Worm (Caenorhabditis elegans): Measurements from ENCODE around the gene ceh-31.

Gene ceh-31

DNA sequence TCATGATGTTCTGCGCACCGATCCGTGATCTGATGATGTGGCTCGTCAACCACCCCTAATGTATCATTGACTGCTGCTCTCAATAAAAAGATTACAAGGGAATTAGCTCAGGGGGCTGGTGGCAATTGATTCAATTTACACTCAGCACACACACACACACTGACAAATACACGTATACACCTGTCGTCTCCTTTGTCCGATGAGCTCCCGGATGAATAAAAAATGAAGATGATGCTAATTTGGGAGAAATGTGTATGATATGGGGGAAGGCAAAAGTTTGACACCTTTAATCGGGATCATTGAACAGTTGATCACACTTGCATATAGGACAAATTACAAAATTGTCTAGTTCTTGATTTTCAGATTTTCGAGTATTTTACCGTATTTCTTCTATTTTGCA, 3.2 kb downstream of the ceh-31 start:
- TF ChIP-seq nhr-21 (tag; optimal IDR thresholded peaks at IDR 0.05) (no peak), sma-9 (GFP tag; optimal IDR thresholded peaks at IDR 0.05) (no peak), sma-9 (tag; optimal IDR thresholded peaks at IDR 0.05) (no peak), nhr-23 (tag; optimal IDR thresholded peaks at IDR 0.05) (no peak)

DNA sequence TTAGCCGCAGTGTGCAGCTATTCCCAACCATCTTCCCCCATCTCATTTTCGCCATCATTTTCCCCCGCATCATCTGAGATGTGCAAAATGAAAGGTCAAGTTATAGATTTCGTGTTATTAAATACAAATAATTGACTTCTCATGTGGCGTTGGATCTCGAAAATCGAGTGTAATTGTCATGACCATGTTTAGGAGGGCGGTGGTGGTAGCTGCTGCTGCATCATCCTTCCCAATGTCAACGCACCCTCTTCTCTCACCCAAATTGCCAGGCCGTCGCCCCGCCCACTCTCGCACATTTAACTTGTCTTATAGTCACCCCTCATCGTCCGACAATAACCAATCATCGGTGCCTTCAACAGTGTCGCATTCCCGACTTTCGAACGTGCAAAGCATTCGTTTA, 6.9 kb downstream of the ceh-31 start, which contains the start of gene ceh-30:
TSS of gene ceh-30 (plus strand) at position 301 of the 400 bp plus-strand sequence.
- no peak for TF ChIP-seq mbf-1 (tag; optimal IDR thresholded peaks at IDR 0.05)
- TF ChIP-seq ceh-16 (tag; optimal IDR thresholded peaks at IDR 0.05), result no peak
- no peak for TF ChIP-seq unc-55 (GFP tag; optimal IDR thresholded peaks at IDR 0.05)
- no peak for TF ChIP-seq ztf-11 (tag; optimal IDR thresholded peaks at IDR 0.05)
- no peak for TF ChIP-seq ceh-82 (tag; optimal IDR thresholded peaks at IDR 0.05)
- TF ChIP-seq ama-1 (optimal IDR thresholded peaks at IDR 0.05), result no peak
- no peak for TF ChIP-seq lin-13 (GFP tag; optimal IDR thresholded peaks at IDR 0.05)

DNA sequence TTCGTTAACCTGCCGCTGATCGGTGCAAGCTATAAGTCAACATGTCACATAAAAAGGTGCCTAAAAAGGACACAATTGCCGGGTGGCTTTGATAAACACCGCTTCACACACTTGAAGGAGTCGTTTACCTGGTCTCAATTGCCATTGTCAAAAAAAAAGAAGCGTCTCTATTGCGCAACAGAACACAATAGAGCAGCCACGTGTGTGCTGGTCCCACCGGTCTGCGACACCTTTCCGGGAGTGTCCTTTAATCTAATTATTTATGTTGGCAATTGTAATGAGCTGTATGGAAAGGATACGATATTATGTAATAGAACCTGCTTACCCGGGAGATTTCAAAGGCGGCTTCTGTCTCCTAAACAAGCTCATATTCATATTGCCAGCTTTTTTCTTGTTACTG, 8.5 kb downstream of the ceh-31 start:
- no peak for TF ChIP-seq unc-62 (GFP tag; optimal IDR thresholded peaks at IDR 0.05)
- TF ChIP-seq R02D3.7 (tag; optimal IDR thresholded peaks at IDR 0.05), result no peak
- TF ChIP-seq nhr-12 (tag; optimal IDR thresholded peaks at IDR 0.05), result no peak

DNA sequence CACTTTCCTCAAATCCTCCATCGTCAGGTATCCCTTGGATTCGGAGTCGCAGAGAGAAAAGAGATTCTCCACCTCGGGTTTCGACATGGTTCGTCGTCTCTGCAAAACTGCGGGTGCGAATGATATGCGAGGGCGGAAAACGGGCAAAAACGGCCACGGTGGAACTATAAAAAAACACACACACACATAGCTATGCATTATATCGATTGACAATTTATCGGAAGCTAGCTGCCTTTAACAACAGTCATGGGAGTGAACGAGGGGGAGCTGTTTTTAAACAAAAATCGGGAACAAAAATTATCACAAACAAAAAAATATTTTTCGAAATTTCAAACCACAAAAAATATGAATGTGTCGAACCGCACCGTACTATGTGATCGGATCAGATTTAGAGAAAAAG, 10.9 kb downstream of the ceh-31 start, which contains the start of gene rsef-1:
TSS of gene rsef-1 (minus strand) at position 101 of the 400 bp plus-strand sequence.
- TF ChIP-seq nhr-129 (tag; optimal IDR thresholded peaks at IDR 0.05), result no peak
- TF ChIP-seq nhr-11 (tag; optimal IDR thresholded peaks at IDR 0.05), result no peak
- TF ChIP-seq dmd-4 (tag; optimal IDR thresholded peaks at IDR 0.05), result no peak

DNA sequence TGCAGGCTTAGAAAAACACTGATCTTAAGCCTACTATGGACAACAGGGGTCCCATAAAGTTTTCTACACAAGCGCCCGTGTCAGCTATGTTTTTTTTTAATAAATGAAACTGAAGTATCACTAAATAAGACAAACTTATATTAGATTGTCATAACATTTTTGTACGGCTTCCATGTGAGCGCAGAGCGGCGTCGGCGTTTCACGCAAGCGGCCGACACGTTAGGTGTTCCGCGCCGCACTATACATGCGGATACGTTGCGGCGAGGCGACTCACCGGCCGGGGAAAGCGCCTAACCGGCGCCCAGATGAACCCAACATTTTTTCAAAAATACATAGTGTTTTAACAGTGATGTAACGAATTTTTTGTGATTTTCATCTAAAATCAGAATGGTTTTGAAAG, 12.6 kb downstream of the ceh-31 start:
- TF ChIP-seq aly-2 (tag; optimal IDR thresholded peaks at IDR 0.05), result no peak
- TF ChIP-seq peb-1 (tag; optimal IDR thresholded peaks at IDR 0.05), result no peak
- no peak for TF ChIP-seq nhr-12 (tag; optimal IDR thresholded peaks at IDR 0.05)
- no peak for TF ChIP-seq elt-1 (tag; optimal IDR thresholded peaks at IDR 0.05)
- no peak for TF ChIP-seq ama-1 (optimal IDR thresholded peaks at IDR 0.05)
- no peak for TF ChIP-seq snpc-4 (tag; optimal IDR thresholded peaks at IDR 0.05)
- TF ChIP-seq sma-9 (GFP tag; optimal IDR thresholded peaks at IDR 0.05), result no peak
- TF ChIP-seq sma-9 (tag; optimal IDR thresholded peaks at IDR 0.05), result no peak

DNA sequence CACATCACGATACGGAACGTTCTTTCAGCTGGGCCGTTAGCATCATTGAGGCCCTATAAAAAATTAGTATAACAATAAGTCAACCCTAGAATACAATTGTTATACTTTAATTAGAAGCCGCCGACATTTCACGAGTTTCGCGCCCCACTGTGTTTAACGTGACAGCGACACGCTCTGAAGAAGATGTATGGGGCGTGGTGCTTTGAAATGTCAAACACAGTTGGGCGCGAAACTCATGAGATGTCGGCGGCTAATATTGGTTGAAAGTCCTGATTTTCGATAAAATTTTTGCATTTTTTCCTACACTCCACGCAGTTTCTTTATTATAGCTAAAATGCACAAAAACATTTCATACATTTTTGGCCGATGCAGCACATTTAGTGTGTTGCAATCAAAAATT, 14.1 kb downstream of the ceh-31 start:
- TF ChIP-seq nhr-11 (tag; optimal IDR thresholded peaks at IDR 0.05) (no peak), snpc-4 (tag; optimal IDR thresholded peaks at IDR 0.05) (peak; percentile 32)

DNA sequence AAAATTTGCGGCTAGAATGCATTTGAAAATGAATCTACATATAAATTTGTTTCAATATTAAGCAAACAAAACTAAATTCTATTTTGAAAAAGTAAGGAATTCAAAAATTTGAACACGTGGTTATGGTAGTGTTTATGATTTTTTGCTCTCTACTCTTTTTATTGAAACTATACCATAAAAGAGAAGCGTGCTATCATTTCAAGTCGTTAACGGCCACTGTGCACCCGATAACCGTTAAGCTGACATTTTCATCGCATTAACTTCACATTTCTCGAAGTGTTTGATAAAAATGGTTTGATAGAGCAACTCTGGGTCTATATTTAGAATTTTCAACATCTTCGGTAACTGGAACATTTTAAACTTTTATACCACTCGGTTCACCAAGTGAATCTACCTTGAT, 15.4 kb downstream of the ceh-31 start, which contains the start of gene twk-26:
TSS of gene twk-26 (minus strand) at position 23 of the 400 bp plus-strand sequence.
- TF ChIP-seq fos-1 (tag; optimal IDR thresholded peaks at IDR 0.05), result peak; percentile 37
- TF ChIP-seq egl-27 (tag; optimal IDR thresholded peaks at IDR 0.05), result no peak
- TF ChIP-seq peb-1 (tag; optimal IDR thresholded peaks at IDR 0.05), result no peak
- peak; percentile 43 for TF ChIP-seq sma-9 (GFP tag; optimal IDR thresholded peaks at IDR 0.05)
- TF ChIP-seq sma-9 (tag; optimal IDR thresholded peaks at IDR 0.05), result no peak
- no peak for TF ChIP-seq F13H6.1 (tag; optimal IDR thresholded peaks at IDR 0.05)
- TF ChIP-seq mbf-1 (tag; optimal IDR thresholded peaks at IDR 0.05), result no peak

DNA sequence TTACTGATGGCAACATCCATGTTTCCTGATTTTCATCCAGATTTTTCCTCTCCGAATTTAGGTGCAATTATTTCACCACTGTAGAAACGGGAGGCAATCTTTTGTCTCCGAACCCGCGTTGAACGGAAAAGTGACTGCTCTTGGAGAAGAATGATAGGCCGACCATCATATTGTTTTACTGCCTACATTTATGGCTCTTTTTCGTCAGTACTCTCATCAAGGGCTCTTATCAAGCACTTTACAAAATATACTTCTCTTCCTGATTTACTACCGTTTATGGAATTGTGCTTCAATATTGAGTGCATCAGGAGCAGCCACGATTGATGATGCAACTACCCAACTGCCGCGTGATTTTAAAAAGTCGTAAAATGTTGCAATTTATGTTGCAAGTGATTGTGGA, 15.8 kb downstream of the ceh-31 start:
- TF ChIP-seq nhr-129 (tag; optimal IDR thresholded peaks at IDR 0.05) (no peak), nhr-11 (tag; optimal IDR thresholded peaks at IDR 0.05) (no peak), nhr-10 (tag; optimal IDR thresholded peaks at IDR 0.05) (no peak), sma-9 (GFP tag; optimal IDR thresholded peaks at IDR 0.05) (peak; percentile 27), sma-9 (tag; optimal IDR thresholded peaks at IDR 0.05) (no peak), nhr-12 (tag; optimal IDR thresholded peaks at IDR 0.05) (no peak)

DNA sequence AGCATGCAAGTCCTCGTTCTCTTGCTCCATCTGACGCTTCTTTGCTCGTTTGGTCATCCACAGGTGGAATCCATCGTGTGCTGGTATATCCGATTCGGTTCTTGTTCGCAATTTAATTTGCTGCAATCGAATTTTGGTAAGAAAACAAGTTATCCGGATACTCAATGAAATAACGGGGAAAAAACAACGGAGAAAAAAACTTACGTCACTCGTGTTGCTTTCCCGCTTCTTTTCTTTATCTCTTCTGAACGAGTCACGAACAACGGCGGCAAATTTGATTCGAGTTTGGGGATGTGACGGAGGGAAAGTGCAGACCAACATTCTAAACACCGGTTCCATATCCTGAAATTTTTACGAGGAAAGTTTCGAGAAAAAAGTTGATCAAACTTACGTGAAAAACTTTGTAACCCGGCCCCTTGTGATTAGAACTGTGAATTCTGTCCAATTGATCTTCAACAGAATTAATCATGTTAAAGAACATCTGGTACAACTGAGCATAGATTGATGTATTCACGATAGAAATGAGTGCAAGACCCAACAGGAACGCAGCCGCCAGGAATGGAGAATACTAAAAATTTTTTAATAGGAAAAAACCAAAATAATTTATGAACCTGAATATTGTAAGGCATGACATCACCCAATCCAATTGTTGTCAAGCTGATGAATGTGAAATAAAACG, 18.8 kb downstream of the ceh-31 start:
- TF ChIP-seq unc-55 (GFP tag; optimal IDR thresholded peaks at IDR 0.05) (no peak), crh-2 (tag; optimal IDR thresholded peaks at IDR 0.05) (no peak), nhr-10 (tag; optimal IDR thresholded peaks at IDR 0.05) (no peak), elt-1 (tag; optimal IDR thresholded peaks at IDR 0.05) (no peak), nhr-129 (tag; optimal IDR thresholded peaks at IDR 0.05) (no peak), ceh-16 (tag; optimal IDR thresholded peaks at IDR 0.05) (no peak), egl-27 (tag; optimal IDR thresholded peaks at IDR 0.05) (no peak), mbf-1 (tag; optimal IDR thresholded peaks at IDR 0.05) (no peak), nhr-25 (tag; optimal IDR thresholded peaks at IDR 0.05) (no peak), alr-1 (tag; optimal IDR thresholded peaks at IDR 0.05) (no peak), snpc-4 (tag; optimal IDR thresholded peaks at IDR 0.05) (no peak)

Data from whole organism, L2 larva.